Worm (Caenorhabditis elegans) whole organism, young adult: ENCODE data around the gene cids-1.

Source experiments
- B0019.2 ChIP-seq: fragments of 200-800 bp; sonication (Bioruptor generic); conservative IDR thresholded peaks from 2 replicates; pipeline ENCODE4 v1.3.6; 2022; ENCODE audit warnings: missing genetic modification reagents, missing genetic modification characterization, missing compliant biosample characterization
- C17E4.6 ChIP-seq: fragments of 200-800 bp; sonication (Bioruptor generic); IDR thresholded peaks from 2 replicates; pipeline ENCODE4 v1.3.6; 2022; ENCODE audit warnings: missing genetic modification reagents, missing genetic modification characterization, missing compliant biosample characterization
- F10E7.11 ChIP-seq: sonication (generic microtip); optimal IDR thresholded peaks from 2 replicates; lab custom pipeline; 2017; ENCODE audit warnings: mild to moderate bottlenecking, missing genetic modification characterization, moderate library complexity, missing compliant biosample characterization
- F37B4.10 ChIP-seq: fragments of 200-800 bp; sonication (Bioruptor generic); IDR thresholded peaks from 2 replicates; pipeline ENCODE4 v1.3.6; 2022; ENCODE audit warnings: missing genetic modification characterization, missing compliant biosample characterization
- F39B2.1 ChIP-seq: fragments of 200-800 bp; sonication (Bioruptor generic); IDR thresholded peaks from 2 replicates; pipeline ENCODE4 v1.3.6; 2022; ENCODE audit warnings: missing genetic modification reagents, missing genetic modification characterization, missing compliant biosample characterization
- Y53G8AR.9 ChIP-seq: fragments of 200-800 bp; sonication (Bioruptor generic); conservative IDR thresholded peaks from 2 replicates; pipeline ENCODE4 v1.3.6; 2022; ENCODE audit warnings: missing genetic modification reagents, missing genetic modification characterization, missing compliant biosample characterization
- Y79H2A.3 ChIP-seq: fragments of 200-800 bp; sonication (Bioruptor generic); conservative IDR thresholded peaks from 2 replicates; pipeline ENCODE4 v1.3.6; 2022; ENCODE audit warnings: missing genetic modification reagents, missing genetic modification characterization, missing compliant biosample characterization
- atf-7 ChIP-seq: sonication (generic microtip); optimal IDR thresholded peaks from 2 replicates; lab custom pipeline; 2017; ENCODE audit warnings: mild to moderate bottlenecking, missing genetic modification characterization, missing compliant biosample characterization
- attf-5 ChIP-seq: fragments of 200-800 bp; sonication (Bioruptor generic); optimal IDR thresholded peaks from 2 replicates; lab custom pipeline; 2018; ENCODE audit warnings: mild to moderate bottlenecking, missing genetic modification characterization, missing compliant biosample characterization
- attf-6 ChIP-seq: fragments of 200-800 bp; sonication (Bioruptor generic); IDR thresholded peaks from 2 replicates; pipeline ENCODE4 v1.3.6; 2022; ENCODE audit warnings: missing genetic modification reagents, missing genetic modification characterization, missing compliant biosample characterization
- cebp-2 ChIP-seq: fragments of 200-800 bp; sonication (Bioruptor generic); IDR thresholded peaks from 2 replicates; pipeline ENCODE4 v1.3.6; 2022; ENCODE audit warnings: missing genetic modification characterization, missing compliant biosample characterization
- ceh-100 ChIP-seq: fragments of 200-800 bp; sonication (Bioruptor generic); IDR thresholded peaks from 2 replicates; pipeline ENCODE4 v1.3.6; 2022; ENCODE audit warnings: missing genetic modification reagents, missing genetic modification characterization, missing compliant biosample characterization
- ceh-58 ChIP-seq: fragments of 200-800 bp; sonication (Bioruptor generic); IDR thresholded peaks from 2 replicates; pipeline ENCODE4 v1.3.6; 2022; ENCODE audit warnings: missing genetic modification characterization, missing compliant biosample characterization
- ceh-91 ChIP-seq: fragments of 200-800 bp; sonication (Bioruptor generic); IDR thresholded peaks from 2 replicates; pipeline ENCODE4 v1.3.6; 2022; ENCODE audit warnings: missing genetic modification reagents, missing genetic modification characterization, missing compliant biosample characterization
- chd-7 ChIP-seq: sonication (generic microtip); optimal IDR thresholded peaks from 2 replicates; lab custom pipeline; 2016; ENCODE audit warnings: mild to moderate bottlenecking, missing genetic modification characterization, moderate library complexity, missing compliant biosample characterization
- ets-4 ChIP-seq: fragments of 200-800 bp; sonication (Bioruptor generic); optimal IDR thresholded peaks from 2 replicates; lab custom pipeline; 2018; ENCODE audit warnings: mild to moderate bottlenecking, missing genetic modification characterization, missing compliant biosample characterization
- him-1 ChIP-seq: sonication (generic microtip); optimal IDR thresholded peaks from 2 replicates; lab custom pipeline; 2016; ENCODE audit warnings: missing genotype, missing genetic modification reagents, missing genetic modification characterization, missing compliant biosample characterization
- hlh-12 ChIP-seq: sonication (generic microtip); optimal IDR thresholded peaks from 2 replicates; lab custom pipeline; 2016; ENCODE audit warnings: missing genetic modification characterization, missing compliant biosample characterization
- let-526 ChIP-seq: fragments of 200-800 bp; sonication (Bioruptor generic); IDR thresholded peaks from 2 replicates; pipeline ENCODE4 v1.3.6; 2022; ENCODE audit warnings: missing genetic modification reagents, missing genetic modification characterization, missing compliant biosample characterization
- madf-10 ChIP-seq: sonication (generic microtip); optimal IDR thresholded peaks from 2 replicates; lab custom pipeline; 2016; ENCODE audit warnings: mild to moderate bottlenecking, missing genetic modification characterization, missing compliant biosample characterization
- mcd-1 ChIP-seq: fragments of 200-800 bp; sonication (Bioruptor generic); IDR thresholded peaks from 2 replicates; pipeline ENCODE4 v1.3.6; 2022; ENCODE audit warnings: missing genetic modification reagents, missing genetic modification characterization, missing compliant biosample characterization
- mel-28 ChIP-seq: sonication (generic microtip); optimal IDR thresholded peaks from 2 replicates; lab custom pipeline; 2016; ENCODE audit warnings: borderline replicate concordance, mild to moderate bottlenecking, missing genetic modification characterization, missing compliant biosample characterization
- nfya-1 ChIP-seq: sonication (generic microtip); optimal IDR thresholded peaks from 2 replicates; lab custom pipeline; 2017; ENCODE audit warnings: antibody characterized with exemption, missing compliant biosample characterization, missing genetic modification characterization, borderline replicate concordance; ENCODE audit not compliant: insufficient read depth
- nfya-2 ChIP-seq: fragments of 200-800 bp; sonication (Bioruptor generic); IDR thresholded peaks from 2 replicates; pipeline ENCODE4 v1.3.6; 2022; ENCODE audit warnings: missing genetic modification reagents, missing genetic modification characterization, missing compliant biosample characterization
- nhr-179 ChIP-seq: sonication (generic microtip); optimal IDR thresholded peaks from 2 replicates; lab custom pipeline; 2016; ENCODE audit warnings: mild to moderate bottlenecking, missing genetic modification characterization, missing compliant biosample characterization
- nhr-27 ChIP-seq: fragments of 200-800 bp; sonication (Bioruptor generic); optimal IDR thresholded peaks from 2 replicates; lab custom pipeline; 2018; ENCODE audit warnings: mild to moderate bottlenecking, missing genetic modification characterization, moderate library complexity, missing compliant biosample characterization
- nhr-80 ChIP-seq: sonication (generic microtip); optimal IDR thresholded peaks from 2 replicates; lab custom pipeline; 2016; ENCODE audit warnings: missing genetic modification characterization, missing compliant biosample characterization
- pha-4 ChIP-seq: fragments of 150-350 bp; sonication (generic microtip); optimal IDR thresholded peaks from 2 replicates; lab custom pipeline; 2014; ENCODE audit warnings: missing biosample characterization, missing genetic modification reagents, missing genetic modification characterization
- rcor-1 ChIP-seq: fragments of 200-800 bp; sonication (Bioruptor generic); IDR thresholded peaks from 2 replicates; pipeline ENCODE4 v1.3.6; 2022; ENCODE audit warnings: missing genetic modification reagents, missing genetic modification characterization, missing compliant biosample characterization
- rec-8 ChIP-seq, 2 experiments: sonication (generic microtip); optimal IDR thresholded peaks; 2 replicates each; lab custom pipeline; 2016; ENCODE audit warnings: mild to moderate bottlenecking in 2 of 2, missing genetic modification characterization in 2 of 2, missing genetic modification reagents in 2 of 2, missing genotype in 2 of 2, missing biosample characterization in 1 of 2, missing compliant biosample characterization in 1 of 2, moderate library complexity in 1 of 2
- repo-1 ChIP-seq: sonication (generic microtip); optimal IDR thresholded peaks from 2 replicates; lab custom pipeline; 2017; ENCODE audit warnings: mild to moderate bottlenecking, missing genetic modification characterization, missing compliant biosample characterization
- snpc-1.3 ChIP-seq: sonication (generic microtip); optimal IDR thresholded peaks from 2 replicates; lab custom pipeline; 2017; ENCODE audit warnings: missing genetic modification characterization, mild to moderate bottlenecking, missing compliant biosample characterization, antibody characterized with exemption, moderate library complexity, missing genotype, missing genetic modification reagents; ENCODE audit not compliant: insufficient read depth
- snpc-4 ChIP-seq, 5 experiments: fragments of 150-350 bp in 1 of 5; sonication (generic microtip) in 4 of 5; optimal IDR thresholded peaks; 2 replicates each; lab custom pipeline; 2014 to 2018; ENCODE audit warnings: missing genetic modification characterization in 5 of 5, missing biosample characterization in 3 of 5, antibody characterized with exemption in 2 of 5, mild to moderate bottlenecking in 2 of 5, missing compliant biosample characterization in 2 of 5, missing genotype in 2 of 5, moderate library complexity in 2 of 5, missing genetic modification reagents in 1 of 5
- unc-62 ChIP-seq: fragments of 150-350 bp; optimal IDR thresholded peaks from 2 replicates; lab custom pipeline; 2014; ENCODE audit warnings: missing biosample characterization, missing genetic modification reagents, missing genetic modification characterization
- zfh-2 ChIP-seq: fragments of 200-800 bp; sonication (Bioruptor generic); conservative IDR thresholded peaks from 2 replicates; pipeline ENCODE4 v1.3.6; 2022; ENCODE audit warnings: missing genetic modification reagents, missing genetic modification characterization, missing compliant biosample characterization
- ztf-28 ChIP-seq: fragments of 200-800 bp; sonication (Bioruptor generic); IDR thresholded peaks from 2 replicates; pipeline ENCODE4 v1.3.6; 2022; ENCODE audit warnings: missing genetic modification reagents, missing genetic modification characterization, missing compliant biosample characterization
- ztf-3 ChIP-seq: fragments of 200-800 bp; sonication (Bioruptor generic); optimal IDR thresholded peaks from 2 replicates; lab custom pipeline; 2018; ENCODE audit warnings: mild to moderate bottlenecking, missing genetic modification characterization, missing compliant biosample characterization
- ztf-6 ChIP-seq: fragments of 200-800 bp; sonication (Bioruptor generic); IDR thresholded peaks from 2 replicates; pipeline ENCODE4 v1.3.6; 2022; ENCODE audit warnings: missing genetic modification reagents, missing genetic modification characterization, missing compliant biosample characterization

The cids-1 gene

DNA sequence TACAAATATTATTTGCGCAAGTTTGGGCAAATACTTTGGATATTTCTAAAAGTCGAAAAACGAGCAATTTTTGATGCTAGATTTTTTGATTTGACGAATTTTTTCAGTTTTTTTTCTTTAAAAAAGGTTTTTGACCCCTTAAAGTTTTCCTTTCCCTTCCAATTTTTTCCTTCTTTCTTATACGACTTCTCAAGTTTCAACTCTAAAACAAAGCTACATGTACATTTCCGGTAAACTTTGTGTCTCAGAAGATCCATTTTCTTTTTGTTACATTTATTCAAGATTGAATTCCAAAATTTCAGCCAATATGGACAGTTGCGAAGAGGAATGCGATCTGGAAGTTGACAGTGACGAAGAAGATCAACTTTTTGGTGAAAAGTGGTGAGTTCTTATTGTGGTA lies 34.6 kb downstream of the cids-1 start, which contains the start of gene mig-10:
TSS of gene mig-10 (plus strand) at position 301 of the 400 bp plus-strand sequence.
- TF ChIP-seq attf-5 (GFP tag; lab: Kevin White, UChicago) (no peak), him-1 (tag; lab: Kevin White, UChicago) (no peak), ets-4 (no peak), snpc-4 (GFP tag; optimal IDR thresholded peaks at IDR 0.05; lab: Kevin White, UChicago) (no peak), snpc-4 (tag; optimal IDR thresholded peaks at IDR 0.05; lab: Kevin White, UChicago) (no peak), Y79H2A.3 (GFP tag; lab: Robert Waterston, UW) (no peak), zfh-2 (GFP tag; lab: Robert Waterston, UW) (no peak), hlh-12 (tag; lab: Kevin White, UChicago) (no peak), B0019.2 (GFP tag; lab: Robert Waterston, UW) (no peak), unc-62 (GFP tag; lab: Kevin White, UChicago) (no peak), nhr-80 (tag; lab: Kevin White, UChicago) (no peak), Y53G8AR.9 (GFP tag; lab: Robert Waterston, UW) (no peak), F37B4.10 (GFP tag; lab: Robert Waterston, UW) (no peak)

DNA sequence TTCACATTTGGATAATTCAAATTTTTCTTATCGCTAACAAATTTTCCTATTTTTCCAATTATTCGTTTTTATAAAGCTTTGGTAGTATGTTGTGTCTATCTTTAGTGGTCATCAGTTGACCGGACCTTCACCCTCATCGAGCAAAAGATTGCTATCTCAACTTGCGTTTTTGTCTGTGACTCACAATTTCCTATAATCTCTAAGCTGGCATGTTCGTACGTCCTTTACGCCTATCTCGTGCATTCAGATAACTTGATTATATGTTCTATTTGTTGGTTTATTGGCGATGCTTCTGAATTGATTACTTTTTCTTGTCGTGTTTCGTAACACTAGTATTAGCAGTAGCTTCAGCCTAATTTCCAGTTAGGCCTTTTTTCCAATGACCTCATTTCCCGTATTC lies 35.3 kb downstream of the cids-1 start:
- TF ChIP-seq mcd-1 (no peak), let-526 (GFP tag; lab: Robert Waterston, UW) (no peak), chd-7 (tag; lab: Kevin White, UChicago) (no peak), nhr-27 (tag; lab: Kevin White, UChicago) (no peak), rcor-1 (GFP tag; lab: Robert Waterston, UW) (no peak), repo-1 (tag; lab: Kevin White, UChicago) (no peak), F37B4.10 (GFP tag; lab: Robert Waterston, UW) (no peak), snpc-1.3 (no peak), nhr-179 (tag; lab: Kevin White, UChicago) (no peak), F39B2.1 (GFP tag; lab: Robert Waterston, UW) (no peak), atf-7 (tag; lab: Kevin White, UChicago) (no peak), madf-10 (tag; lab: Kevin White, UChicago) (no peak), ceh-91 (GFP tag; lab: Robert Waterston, UW) (no peak), ztf-28 (no peak), nfya-2 (GFP tag; lab: Robert Waterston, UW) (no peak), F10E7.11 (tag; lab: Kevin White, UChicago) (no peak), attf-6 (GFP tag; lab: Robert Waterston, UW) (no peak), rec-8 (tag; optimal IDR thresholded peaks at IDR 0.05; lab: Kevin White, UChicago) (no peak), ztf-3 (no peak), C17E4.6 (GFP tag; lab: Robert Waterston, UW) (no peak)

DNA sequence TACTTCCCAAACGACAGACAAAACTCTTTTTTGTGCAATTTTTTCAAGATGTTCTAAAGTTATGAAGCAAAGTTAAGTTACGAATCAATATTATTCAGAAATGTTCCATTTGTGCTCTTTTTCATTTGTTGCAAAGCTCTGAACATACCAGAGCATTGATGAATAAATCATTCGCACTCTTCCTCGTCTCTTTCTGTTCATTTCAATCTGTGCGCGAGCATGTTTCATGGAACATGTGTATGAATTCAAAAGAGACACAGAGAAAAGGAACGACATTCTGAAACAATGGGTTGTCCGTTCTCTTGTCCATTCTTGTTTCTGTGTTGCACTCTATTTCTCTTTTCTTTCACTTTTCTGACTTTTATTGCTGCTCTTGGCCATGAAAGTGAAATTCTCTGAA lies 36.1 kb downstream of the cids-1 start:
- TF ChIP-seq rcor-1 (GFP tag; lab: Robert Waterston, UW) (no peak), F39B2.1 (GFP tag; lab: Robert Waterston, UW) (no peak), nfya-1 (tag; lab: Kevin White, UChicago) (no peak), pha-4 (tag; lab: Kevin White, UChicago) (no peak), cebp-2 (GFP tag; lab: Robert Waterston, UW) (no peak), mel-28 (no peak), ceh-58 (GFP tag; lab: Robert Waterston, UW) (no peak), ets-4 (no peak), ztf-6 (GFP tag; lab: Robert Waterston, UW) (no peak), ceh-100 (GFP tag; lab: Robert Waterston, UW) (no peak)
